Fruit fly (Drosophila melanogaster) whole organism, embryonic: ENCODE measurements around the gene Ypel.
A peak's percentile ranks its signal among the peaks of the same experiment; 100 is the strongest.

Source experiments
- Ada2b ChIP-seq: fragments of 200-800 bp; sonication (Bioruptor generic); IDR thresholded peaks from 2 replicates; pipeline ENCODE4 v1.3.6; 2022; ENCODE audit warnings: missing biosample characterization, missing genetic modification characterization
- CG10147 ChIP-seq: fragments of 200-800 bp; sonication (Bioruptor generic); optimal IDR thresholded peaks from 2 replicates; lab custom pipeline; 2019; ENCODE audit warnings: missing biosample characterization, mild to moderate bottlenecking, missing genetic modification characterization, moderate library complexity
- CG10462 ChIP-seq: fragments of 200-800 bp; sonication (Bioruptor generic); optimal IDR thresholded peaks from 2 replicates; lab custom pipeline; 2016; ENCODE audit warnings: missing biosample characterization, missing genetic modification characterization
- CG10959 ChIP-seq: fragments of 200-800 bp; sonication (Bioruptor generic); IDR thresholded peaks from 2 replicates; pipeline ENCODE4 v1.3.6; 2022; ENCODE audit warnings: missing biosample characterization, missing genetic modification characterization
- CG12236 ChIP-seq: fragments of 200-800 bp; sonication (Bioruptor generic); optimal IDR thresholded peaks from 2 replicates; lab custom pipeline; 2016; ENCODE audit warnings: missing biosample characterization, missing genetic modification characterization
- CG12942 ChIP-seq: fragments of 200-800 bp; sonication (Bioruptor generic); optimal IDR thresholded peaks from 3 replicates; lab custom pipeline; 2016; ENCODE audit warnings: missing biosample characterization, missing genetic modification characterization
- CG13894 ChIP-seq: fragments of 200-800 bp; sonication (Bioruptor generic); optimal IDR thresholded peaks from 3 replicates; lab custom pipeline; 2018; ENCODE audit warnings: missing biosample characterization, mild to moderate bottlenecking, missing genetic modification characterization, moderate library complexity
- CG1647 ChIP-seq: fragments of 200-800 bp; sonication (Bioruptor generic); optimal IDR thresholded peaks from 3 replicates; lab custom pipeline; 2016; ENCODE audit warnings: missing biosample characterization, missing genetic modification characterization
- CG18619 ChIP-seq: fragments of 200-800 bp; sonication (Bioruptor generic); optimal IDR thresholded peaks from 3 replicates; lab custom pipeline; 2017; ENCODE audit warnings: missing biosample characterization, mild to moderate bottlenecking, missing genetic modification characterization
- CG2678 ChIP-seq: fragments of 200-800 bp; sonication (Bioruptor generic); optimal IDR thresholded peaks from 3 replicates; lab custom pipeline; 2019; ENCODE audit warnings: missing biosample characterization, mild to moderate bottlenecking, missing genetic modification characterization, moderate library complexity
- CG30403 ChIP-seq: fragments of 200-800 bp; sonication (Bioruptor generic); optimal IDR thresholded peaks from 3 replicates; lab custom pipeline; 2016; ENCODE audit warnings: missing biosample characterization, missing genetic modification characterization
- CG3065 ChIP-seq: fragments of 200-800 bp; sonication (Bioruptor generic); optimal IDR thresholded peaks from 2 replicates; lab custom pipeline; 2016; ENCODE audit warnings: missing biosample characterization, missing genetic modification characterization
- CG31365 ChIP-seq: fragments of 200-800 bp; sonication (Bioruptor generic); optimal IDR thresholded peaks from 2 replicates; lab custom pipeline; 2018; ENCODE audit warnings: missing biosample characterization, mild to moderate bottlenecking, missing genetic modification characterization
- CG34376 ChIP-seq: fragments of 200-800 bp; sonication (Bioruptor generic); optimal IDR thresholded peaks from 2 replicates; lab custom pipeline; 2018; ENCODE audit warnings: missing biosample characterization, mild to moderate bottlenecking, missing genetic modification characterization
- CG42726 ChIP-seq: fragments of 200-800 bp; sonication (Bioruptor generic); IDR thresholded peaks from 2 replicates; pipeline ENCODE4 v1.3.6; 2022; ENCODE audit warnings: missing biosample characterization, missing genetic modification characterization; ENCODE audit not compliant: partially characterized antibody
- CG6765 ChIP-seq: fragments of 200-800 bp; sonication (Bioruptor generic); optimal IDR thresholded peaks from 3 replicates; lab custom pipeline; 2017; ENCODE audit warnings: missing biosample characterization, mild to moderate bottlenecking, missing genetic modification characterization
- CG6854 ChIP-seq: fragments of 200-800 bp; sonication (Bioruptor generic); optimal IDR thresholded peaks from 3 replicates; lab custom pipeline; 2017; ENCODE audit warnings: missing biosample characterization, mild to moderate bottlenecking, missing genetic modification characterization
- Dip3 ChIP-seq: fragments of 200-800 bp; sonication (Bioruptor generic); optimal IDR thresholded peaks from 3 replicates; lab custom pipeline; 2016; ENCODE audit warnings: missing biosample characterization, missing genetic modification characterization
- Drgx ChIP-seq: fragments of 200-800 bp; sonication (Bioruptor generic); IDR thresholded peaks from 2 replicates; pipeline ENCODE4 v1.3.6; 2022; ENCODE audit warnings: missing biosample characterization, missing genetic modification characterization
- ERR ChIP-seq: fragments of 200-800 bp; sonication (Bioruptor generic); optimal IDR thresholded peaks from 2 replicates; lab custom pipeline; 2016; ENCODE audit warnings: missing biosample characterization, missing genetic modification characterization
- Ets65A ChIP-seq: fragments of 200-800 bp; sonication (Bioruptor generic); peaks from one replicate; lab custom pipeline; 2016; ENCODE audit warnings: missing biosample characterization, missing genetic modification characterization
- HLH4C ChIP-seq: fragments of 200-800 bp; sonication (Bioruptor generic); IDR thresholded peaks from 3 replicates; pipeline ENCODE4 v1.3.6; 2022; ENCODE audit warnings: missing biosample characterization, missing genetic modification characterization; ENCODE audit not compliant: partially characterized antibody
- HmgD ChIP-seq: fragments of 200-800 bp; sonication (Bioruptor generic); optimal IDR thresholded peaks from 3 replicates; lab custom pipeline; 2016; ENCODE audit warnings: missing biosample characterization, missing genetic modification characterization
- Hr51 ChIP-seq, 2 experiments: fragments of 200-800 bp; sonication (Bioruptor generic); optimal IDR thresholded peaks; 2 replicates in 1 of 2; 3 replicates in 1 of 2; lab custom pipeline; 2016 to 2018; ENCODE audit warnings: missing biosample characterization in 2 of 2, missing genetic modification characterization in 2 of 2, mild to moderate bottlenecking in 1 of 2, moderate library complexity in 1 of 2
- Jarid2 ChIP-seq: fragments of 200-800 bp; sonication (Bioruptor generic); optimal IDR thresholded peaks from 3 replicates; lab custom pipeline; 2017; ENCODE audit warnings: mild to moderate bottlenecking, missing biosample characterization, missing genetic modification reagents, missing genetic modification characterization
- Med ChIP-seq: fragments of 200-800 bp; sonication (Bioruptor generic); peaks from one replicate; lab custom pipeline; 2016; ENCODE audit warnings: missing biosample characterization, missing genetic modification characterization, mild to moderate bottlenecking, inconsistent platforms, moderate library complexity
- Mes4 ChIP-seq: fragments of 200-800 bp; sonication (Bioruptor generic); optimal IDR thresholded peaks from 2 replicates; lab custom pipeline; 2016; ENCODE audit warnings: missing biosample characterization, missing genetic modification characterization
- Myb ChIP-seq: fragments of 200-800 bp; sonication (Bioruptor generic); optimal IDR thresholded peaks from 2 replicates; lab custom pipeline; 2016; ENCODE audit warnings: missing biosample characterization, missing genetic modification characterization
- Neu2 ChIP-seq: fragments of 200-800 bp; sonication (Bioruptor generic); optimal IDR thresholded peaks from 3 replicates; lab custom pipeline; 2016; ENCODE audit warnings: missing biosample characterization, missing genetic modification characterization, borderline replicate concordance
- Oaz ChIP-seq: fragments of 200-800 bp; sonication (Bioruptor generic); IDR thresholded peaks from 2 replicates; pipeline ENCODE4 v1.3.6; 2022; ENCODE audit warnings: missing biosample characterization, missing genetic modification characterization
- Pdp1 ChIP-seq, 2 experiments: fragments of 200-800 bp; sonication (Bioruptor generic); optimal IDR thresholded peaks; 3 replicates each; lab custom pipeline; 2016; ENCODE audit warnings: missing biosample characterization in 2 of 2, missing genetic modification characterization in 2 of 2, mild to moderate bottlenecking in 1 of 2, moderate library complexity in 1 of 2
- Rfx ChIP-seq: fragments of 200-800 bp; sonication (Bioruptor generic); IDR thresholded peaks from 2 replicates; pipeline ENCODE4 v1.3.6; 2022; ENCODE audit warnings: missing biosample characterization, missing genetic modification characterization
- Sin3A ChIP-seq: fragments of >200 bp; optimal IDR thresholded peaks from 2 replicates; lab custom pipeline; 2018
- Sox102F ChIP-seq: fragments of 200-800 bp; sonication (Bioruptor generic); optimal IDR thresholded peaks from 2 replicates; lab custom pipeline; 2018; ENCODE audit warnings: missing biosample characterization, mild to moderate bottlenecking, missing genetic modification characterization, moderate library complexity
- Xrp1 ChIP-seq: fragments of 200-800 bp; sonication (Bioruptor generic); IDR thresholded peaks from 2 replicates; pipeline ENCODE4 v1.3.6; 2022; ENCODE audit warnings: missing biosample characterization, missing genetic modification characterization
- cato ChIP-seq: fragments of 200-800 bp; sonication (Bioruptor generic); optimal IDR thresholded peaks from 2 replicates; lab custom pipeline; 2016; ENCODE audit warnings: missing biosample characterization, missing genetic modification characterization, borderline replicate concordance
- chif ChIP-seq, 2 experiments: fragments of 200-800 bp; sonication (Bioruptor generic); optimal IDR thresholded peaks; 3 replicates each; lab custom pipeline; 2016; ENCODE audit warnings: missing biosample characterization in 2 of 2, missing genetic modification characterization in 2 of 2
- dmrt99B ChIP-seq: fragments of 200-800 bp; sonication (Bioruptor generic); optimal IDR thresholded peaks from 2 replicates; lab custom pipeline; 2018; ENCODE audit warnings: missing biosample characterization, mild to moderate bottlenecking, missing genetic modification characterization, moderate library complexity
- esg ChIP-seq: fragments of 200-800 bp; sonication (Bioruptor generic); conservative IDR thresholded peaks from 2 replicates; pipeline ENCODE4 v1.3.6; 2022; ENCODE audit warnings: missing biosample characterization, missing genetic modification characterization
- ewg ChIP-seq: fragments of 200-800 bp; sonication (Bioruptor generic); optimal IDR thresholded peaks from 3 replicates; lab custom pipeline; 2017; ENCODE audit warnings: mild to moderate bottlenecking, missing biosample characterization, missing genetic modification reagents, missing genetic modification characterization
- fu2 ChIP-seq: fragments of 200-800 bp; sonication (Bioruptor generic); optimal IDR thresholded peaks from 2 replicates; lab custom pipeline; 2016; ENCODE audit warnings: missing biosample characterization, missing genetic modification characterization
- mirr ChIP-seq: fragments of 200-800 bp; sonication (Bioruptor generic); optimal IDR thresholded peaks from 3 replicates; lab custom pipeline; 2018; ENCODE audit warnings: missing biosample characterization, mild to moderate bottlenecking, missing genetic modification characterization
- nerfin-1 ChIP-seq: fragments of 200-800 bp; sonication (Bioruptor generic); optimal IDR thresholded peaks from 3 replicates; lab custom pipeline; 2019; ENCODE audit warnings: missing biosample characterization, mild to moderate bottlenecking, missing genetic modification characterization, moderate library complexity
- psq ChIP-seq: fragments of 200-800 bp; sonication (Bioruptor generic); optimal IDR thresholded peaks from 2 replicates; lab custom pipeline; 2017; ENCODE audit warnings: missing biosample characterization, missing genetic modification characterization
- ranshi ChIP-seq: fragments of 200-800 bp; sonication (Bioruptor generic); IDR thresholded peaks from 2 replicates; pipeline ENCODE4 v1.3.6; 2022; ENCODE audit warnings: missing biosample characterization, missing genetic modification characterization
- row ChIP-seq: fragments of 200-800 bp; sonication (Bioruptor generic); IDR thresholded peaks from 3 replicates; pipeline ENCODE4 v1.3.6; 2022; ENCODE audit warnings: missing biosample characterization, missing genetic modification characterization
- sens ChIP-seq: fragments of 200-800 bp; sonication (Bioruptor generic); peaks from one replicate; lab custom pipeline; 2016; ENCODE audit warnings: missing biosample characterization, missing genetic modification characterization
- sens-2 ChIP-seq: fragments of 200-800 bp; sonication (Bioruptor generic); IDR thresholded peaks from 2 replicates; pipeline ENCODE4 v1.3.6; 2022; ENCODE audit warnings: missing biosample characterization, missing genetic modification characterization
- sna ChIP-seq: fragments of 200-800 bp; sonication (Bioruptor generic); IDR thresholded peaks from 2 replicates; pipeline ENCODE4 v1.3.6; 2022; ENCODE audit warnings: missing biosample characterization, missing genetic modification characterization; ENCODE audit not compliant: partially characterized antibody
- tgo ChIP-seq: fragments of 200-800 bp; sonication (Bioruptor generic); IDR thresholded peaks from 3 replicates; pipeline ENCODE4 v1.3.6; 2022; ENCODE audit warnings: missing biosample characterization, missing genetic modification characterization
- wor ChIP-seq: fragments of 200-800 bp; sonication (Bioruptor generic); IDR thresholded peaks from 2 replicates; pipeline ENCODE4 v1.3.6; 2022; ENCODE audit warnings: missing biosample characterization, missing genetic modification characterization

Ypel gene

DNA sequence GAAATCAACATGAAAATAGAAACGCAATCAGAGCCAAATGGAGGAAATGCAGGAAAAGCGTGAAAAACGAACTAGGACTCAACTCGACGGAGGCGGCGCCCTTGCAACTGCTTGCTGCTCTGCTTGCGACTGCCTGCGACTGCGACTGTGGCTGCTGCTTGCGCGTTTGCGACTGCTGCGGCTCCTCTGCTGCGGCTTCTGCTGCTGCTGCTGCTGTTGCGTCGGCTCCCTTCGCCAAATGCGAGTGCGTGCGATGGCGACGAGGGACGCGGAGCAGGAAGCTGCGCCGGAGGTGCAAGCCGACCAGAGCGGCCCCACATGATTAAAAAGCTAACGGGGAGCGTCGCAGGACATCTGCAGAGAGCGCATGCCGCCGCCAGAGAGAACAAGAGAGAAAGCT is 49.0 kb upstream of the Ypel start (continued):
- no peak for TF ChIP-seq CG34376
- TF ChIP-seq CG3065 (GFP tag; lab: Kevin White, UChicago): no peak
- TF ChIP-seq HmgD: no peak
- peak; percentile 39 for TF ChIP-seq Med
- TF ChIP-seq CG42726 (GFP tag; lab: Robert Waterston, UW): no peak
- peak; percentile 77 for TF ChIP-seq CG31365
- no peak for TF ChIP-seq mirr
- TF ChIP-seq CG2678 (tag; lab: Kevin White, UChicago): no peak
- TF ChIP-seq CG10147 (GFP tag; lab: Kevin White, UChicago): no peak
- no peak for TF ChIP-seq Ada2b
- TF ChIP-seq sens (GFP tag; lab: Kevin White, UChicago): peak; percentile 7
- no peak for TF ChIP-seq CG18619 (GFP tag; lab: Kevin White, UChicago)
- TF ChIP-seq sens-2: no peak
- TF ChIP-seq CG12942 (GFP tag; lab: Kevin White, UChicago): no peak
- TF ChIP-seq Drgx (GFP tag; lab: Robert Waterston, UW): 0 out of 2 replicates have a peak, but pooled peaks have one; percentile 11
- TF ChIP-seq Pdp1 (GFP tag; optimal IDR thresholded peaks at IDR 0.05; lab: Kevin White, UChicago): no peak
- no peak for TF ChIP-seq CG6765 (GFP tag; lab: Kevin White, UChicago)
- TF ChIP-seq ewg (GFP tag; lab: Kevin White, UChicago): peak; percentile 16
- TF ChIP-seq Oaz (GFP tag; lab: Robert Waterston, UW): no peak

DNA sequence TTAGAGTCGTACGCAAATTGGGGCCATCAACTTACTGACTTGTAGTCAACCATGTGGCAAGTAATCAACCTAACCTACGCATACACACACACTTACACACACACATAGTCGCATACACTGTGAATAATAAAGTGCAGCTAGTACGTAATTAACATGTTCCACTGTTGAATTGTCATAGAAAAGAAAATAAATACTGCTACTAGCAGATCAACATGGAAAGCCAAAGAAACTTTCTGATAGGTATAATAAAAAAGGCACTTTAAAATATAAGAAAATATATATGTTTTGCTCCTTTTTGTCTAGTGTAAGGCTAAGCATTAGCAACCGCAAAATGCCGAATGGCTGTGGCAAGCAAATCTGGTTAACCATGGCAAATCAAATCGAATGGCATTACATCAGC is 47.4 kb upstream of the Ypel start:
- TF ChIP-seq nerfin-1 (tag; lab: Kevin White, UChicago) (no peak), CG10147 (GFP tag; lab: Kevin White, UChicago) (no peak), ERR (GFP tag; lab: Kevin White, UChicago) (no peak), CG2678 (tag; lab: Kevin White, UChicago) (peak; percentile 33), CG18619 (GFP tag; lab: Kevin White, UChicago) (no peak), cato (GFP tag; lab: Kevin White, UChicago) (no peak), Mes4 (GFP tag; lab: Kevin White, UChicago) (no peak), esg (no peak), CG10959 (no peak), Ets65A (peak; percentile 52), CG10462 (GFP tag; lab: Kevin White, UChicago) (no peak), chif (GFP tag; optimal IDR thresholded peaks at IDR 0.05; lab: Kevin White, UChicago) (no peak), CG1647 (GFP tag; lab: Kevin White, UChicago) (no peak), Myb (no peak), dmrt99B (tag; lab: Kevin White, UChicago) (peak; percentile 51), psq (GFP tag; lab: Kevin White, UChicago) (no peak), HLH4C (no peak), wor (GFP tag; lab: Robert Waterston, UW) (no peak), Neu2 (no peak), row (peak; percentile 52; the same call in 2 of the 3 replicates), ranshi (GFP tag; lab: Robert Waterston, UW) (no peak), Sox102F (GFP tag; lab: Kevin White, UChicago) (peak; percentile 7), CG30403 (GFP tag; lab: Kevin White, UChicago) (no peak), fu2 (GFP tag; lab: Kevin White, UChicago) (no peak), CG6854 (GFP tag; lab: Kevin White, UChicago) (no peak), Dip3 (no peak), Xrp1 (GFP tag; lab: Robert Waterston, UW) (no peak), Rfx (0 out of 2 replicates have a peak, but pooled peaks have one; percentile 21), tgo (GFP tag; lab: Robert Waterston, UW) (0 out of 3 replicates have a peak, but pooled peaks have one; percentile 29), CG13894 (tag; lab: Kevin White, UChicago) (no peak), sna (no peak), Hr51 (GFP tag; optimal IDR thresholded peaks at IDR 0.05; lab: Kevin White, UChicago) (no peak), Jarid2 (no peak), CG12236 (GFP tag; lab: Kevin White, UChicago) (no peak), Sin3A (lab: Kevin White, UChicago) (no peak), Oaz (GFP tag; lab: Robert Waterston, UW) (no peak)
